Fruit fly (Drosophila melanogaster) whole organism, prepupa: Measurements from ENCODE around the gene CG13252.

Source experiments
- CG10631 ChIP-seq: fragments of 200-800 bp; sonication (Bioruptor generic); optimal IDR thresholded peaks from 2 replicates; lab custom pipeline; 2016; ENCODE audit warnings: missing biosample characterization, missing genetic modification characterization
- CG11294 ChIP-seq: fragments of 200-800 bp; sonication (Bioruptor generic); IDR thresholded peaks from 2 replicates; pipeline ENCODE4 v1.3.6; 2022; ENCODE audit warnings: missing biosample characterization, missing genetic modification characterization
- CG34406 ChIP-seq: fragments of 200-800 bp; sonication (Bioruptor generic); optimal IDR thresholded peaks from 3 replicates; lab custom pipeline; 2016; ENCODE audit warnings: missing biosample characterization, missing genetic modification characterization
- CG6163 ChIP-seq: fragments of 200-800 bp; sonication (Bioruptor generic); IDR thresholded peaks from 3 replicates; pipeline ENCODE4 v1.3.6; 2022; ENCODE audit warnings: missing biosample characterization, missing genetic modification characterization
- CG6854 ChIP-seq: fragments of 200-800 bp; sonication (Bioruptor generic); optimal IDR thresholded peaks from 2 replicates; lab custom pipeline; 2017; ENCODE audit warnings: missing biosample characterization, mild to moderate bottlenecking, missing genetic modification characterization
- CG8119 ChIP-seq: fragments of 200-800 bp; sonication (Bioruptor generic); IDR thresholded peaks from 3 replicates; pipeline ENCODE4 v1.3.6; 2022; ENCODE audit warnings: missing biosample characterization, missing genetic modification characterization
- Ets96B ChIP-seq: fragments of 200-800 bp; optimal IDR thresholded peaks from 2 replicates; lab custom pipeline; 2019; ENCODE audit warnings: missing biosample characterization, mild to moderate bottlenecking, missing genetic modification characterization, moderate library complexity
- Sox14 ChIP-seq: fragments of 200-800 bp; sonication (Bioruptor generic); optimal IDR thresholded peaks from 3 replicates; lab custom pipeline; 2016; ENCODE audit warnings: missing biosample characterization, missing genetic modification characterization
- dsx ChIP-seq: fragments of 200-800 bp; optimal IDR thresholded peaks from 3 replicates; lab custom pipeline; 2019; ENCODE audit warnings: missing biosample characterization, mild to moderate bottlenecking, missing genetic modification characterization, moderate library complexity; ENCODE audit not compliant: poor library complexity, severe bottlenecking
- fd59A ChIP-seq: fragments of 200-800 bp; sonication (Bioruptor generic); optimal IDR thresholded peaks from 2 replicates; lab custom pipeline; 2017; ENCODE audit warnings: missing biosample characterization, mild to moderate bottlenecking, missing genetic modification characterization, missing genetic modification reagents
- net ChIP-seq: fragments of 200-800 bp; sonication (Bioruptor generic); optimal IDR thresholded peaks from 3 replicates; lab custom pipeline; 2016; ENCODE audit warnings: missing biosample characterization, missing genetic modification characterization
- spab ChIP-seq: fragments of 200-800 bp; sonication (Bioruptor generic); optimal IDR thresholded peaks from 2 replicates; lab custom pipeline; 2017; ENCODE audit warnings: missing biosample characterization, mild to moderate bottlenecking, missing genetic modification characterization, missing genetic modification reagents
- vri ChIP-seq: fragments of 200-800 bp; sonication (Bioruptor generic); optimal IDR thresholded peaks from 3 replicates; lab custom pipeline; 2016; ENCODE audit warnings: missing biosample characterization, mild to moderate bottlenecking, missing genetic modification characterization

dm6 chr3L:20713800-20714199 lies 16.6 kb upstream of the CG13252 start, which contains the start of gene CG34260:
- no peak for TF ChIP-seq dsx (GFP tag; lab: Kevin White, UChicago)
- TF ChIP-seq CG11294 (GFP tag; lab: Robert Waterston, UW) = no peak
- no peak for TF ChIP-seq Sox14 (GFP tag; lab: Kevin White, UChicago)
- TF ChIP-seq CG8119 = no peak
- no peak for TF ChIP-seq CG6163 (GFP tag; lab: Robert Waterston, UW)
- TF ChIP-seq CG10631 (GFP tag; lab: Kevin White, UChicago) = no peak
- TF ChIP-seq fd59A (GFP tag; lab: Kevin White, UChicago) = no peak
- TF ChIP-seq CG34406 = no peak
- no peak for TF ChIP-seq spab (GFP tag; lab: Kevin White, UChicago)
- TF ChIP-seq net (GFP tag; lab: Kevin White, UChicago) = no peak
- no peak for TF ChIP-seq vri (GFP tag; lab: Kevin White, UChicago)
- no peak for TF ChIP-seq Ets96B (tag; lab: Kevin White, UChicago)
- no peak for TF ChIP-seq CG6854
